Fruit fly (Drosophila melanogaster) whole organism, prepupa: ENCODE data around the gene TfIIEbeta.

Experiments used
- Blimp-1 ChIP-seq: fragments of 200-800 bp; sonication (Bioruptor generic); optimal IDR thresholded peaks from 3 replicates; lab custom pipeline; 2017; ENCODE audit warnings: missing biosample characterization, missing genetic modification characterization, mild to moderate bottlenecking, moderate library complexity, missing genetic modification reagents
- CG10669 ChIP-seq: fragments of 200-800 bp; sonication (Bioruptor generic); optimal IDR thresholded peaks from 3 replicates; lab custom pipeline; 2018; ENCODE audit warnings: missing biosample characterization, mild to moderate bottlenecking, missing genetic modification characterization, moderate library complexity
- CG11294 ChIP-seq: fragments of 200-800 bp; sonication (Bioruptor generic); IDR thresholded peaks from 2 replicates; pipeline ENCODE4 v1.3.6; 2022; ENCODE audit warnings: missing biosample characterization, missing genetic modification characterization
- CG11762 ChIP-seq: fragments of 200-800 bp; sonication (Bioruptor generic); optimal IDR thresholded peaks from 3 replicates; lab custom pipeline; 2016; ENCODE audit warnings: missing biosample characterization, missing genetic modification characterization; ENCODE audit not compliant: insufficient read depth
- CG15336 ChIP-seq: fragments of 200-800 bp; sonication (Bioruptor generic); IDR thresholded peaks from 2 replicates; pipeline ENCODE4 v1.3.6; 2022; ENCODE audit warnings: missing biosample characterization, missing genetic modification characterization
- CG16779 ChIP-seq: fragments of 200-800 bp; sonication (Bioruptor generic); optimal IDR thresholded peaks from 3 replicates; lab custom pipeline; 2017; ENCODE audit warnings: missing biosample characterization, mild to moderate bottlenecking, missing genetic modification characterization
- CG3032 ChIP-seq: fragments of 200-800 bp; optimal IDR thresholded peaks from 2 replicates; lab custom pipeline; 2019; ENCODE audit warnings: missing biosample characterization, mild to moderate bottlenecking, missing genetic modification characterization, moderate library complexity
- CG31627 ChIP-seq: fragments of 200-800 bp; sonication (Bioruptor generic); optimal IDR thresholded peaks from 3 replicates; lab custom pipeline; 2016; ENCODE audit warnings: missing biosample characterization, missing genetic modification characterization
- CG32006 ChIP-seq: fragments of 200-800 bp; sonication (Bioruptor generic); optimal IDR thresholded peaks from 3 replicates; lab custom pipeline; 2017; ENCODE audit warnings: missing biosample characterization, mild to moderate bottlenecking, missing genetic modification characterization
- CG3919 ChIP-seq: fragments of 200-800 bp; sonication (Bioruptor generic); optimal IDR thresholded peaks from 3 replicates; lab custom pipeline; 2016; ENCODE audit warnings: missing biosample characterization, missing genetic modification characterization
- CG4318 ChIP-seq: fragments of 200-800 bp; sonication (Bioruptor generic); optimal IDR thresholded peaks from 3 replicates; lab custom pipeline; 2017; ENCODE audit warnings: missing biosample characterization, mild to moderate bottlenecking, missing genetic modification characterization
- CG6163 ChIP-seq: fragments of 200-800 bp; sonication (Bioruptor generic); IDR thresholded peaks from 3 replicates; pipeline ENCODE4 v1.3.6; 2022; ENCODE audit warnings: missing biosample characterization, missing genetic modification characterization
- CG6276 ChIP-seq: fragments of 200-800 bp; sonication (Bioruptor generic); optimal IDR thresholded peaks from 2 replicates; lab custom pipeline; 2017; ENCODE audit warnings: missing biosample characterization, mild to moderate bottlenecking, missing genetic modification characterization
- CG6808 ChIP-seq: fragments of 200-800 bp; sonication (Bioruptor generic); optimal IDR thresholded peaks from 3 replicates; lab custom pipeline; 2017; ENCODE audit warnings: missing biosample characterization, missing genetic modification characterization, mild to moderate bottlenecking, moderate library complexity, missing genetic modification reagents
- CG6854 ChIP-seq: fragments of 200-800 bp; sonication (Bioruptor generic); optimal IDR thresholded peaks from 2 replicates; lab custom pipeline; 2017; ENCODE audit warnings: missing biosample characterization, mild to moderate bottlenecking, missing genetic modification characterization
- CG7368 ChIP-seq: fragments of 200-800 bp; sonication (Bioruptor generic); optimal IDR thresholded peaks from 3 replicates; lab custom pipeline; 2016; ENCODE audit warnings: missing biosample characterization, missing genetic modification characterization
- CG8119 ChIP-seq: fragments of 200-800 bp; sonication (Bioruptor generic); IDR thresholded peaks from 3 replicates; pipeline ENCODE4 v1.3.6; 2022; ENCODE audit warnings: missing biosample characterization, missing genetic modification characterization
- CG8632 ChIP-seq: fragments of 200-800 bp; sonication (Bioruptor generic); optimal IDR thresholded peaks from 3 replicates; lab custom pipeline; 2016; ENCODE audit warnings: missing biosample characterization, missing genetic modification characterization
- CG9139 ChIP-seq: fragments of 200-800 bp; sonication (Bioruptor generic); optimal IDR thresholded peaks from 3 replicates; lab custom pipeline; 2017; ENCODE audit warnings: missing biosample characterization, mild to moderate bottlenecking, missing genetic modification characterization
- Eip75B ChIP-seq: fragments of 200-800 bp; sonication (Bioruptor generic); optimal IDR thresholded peaks from 3 replicates; lab custom pipeline; 2016; ENCODE audit warnings: missing biosample characterization, missing genetic modification characterization
- Eip78C ChIP-seq: fragments of 200-800 bp; sonication (Bioruptor generic); peaks from one replicate; lab custom pipeline; 2016; ENCODE audit warnings: missing biosample characterization, missing genetic modification characterization
- Eip93F ChIP-seq: fragments of 200-800 bp; sonication (Bioruptor generic); optimal IDR thresholded peaks from 2 replicates; lab custom pipeline; 2016; ENCODE audit warnings: missing biosample characterization, mild to moderate bottlenecking, missing genetic modification characterization
- Ets96B ChIP-seq: fragments of 200-800 bp; optimal IDR thresholded peaks from 2 replicates; lab custom pipeline; 2019; ENCODE audit warnings: missing biosample characterization, mild to moderate bottlenecking, missing genetic modification characterization, moderate library complexity
- Gug ChIP-seq: fragments of 200-800 bp; sonication (Bioruptor generic); IDR thresholded peaks from 2 replicates; pipeline ENCODE4 v1.3.6; 2022; ENCODE audit warnings: missing biosample characterization, missing genetic modification characterization
- Hr4 ChIP-seq: fragments of 200-800 bp; sonication (Bioruptor generic); optimal IDR thresholded peaks from 3 replicates; lab custom pipeline; 2016; ENCODE audit warnings: missing biosample characterization, missing genetic modification characterization
- Lpt ChIP-seq: fragments of 200-800 bp; sonication (Bioruptor generic); optimal IDR thresholded peaks from 3 replicates; lab custom pipeline; 2016; ENCODE audit warnings: missing biosample characterization, missing genetic modification characterization
- acj6 ChIP-seq: fragments of 200-800 bp; sonication (Bioruptor generic); optimal IDR thresholded peaks from 3 replicates; lab custom pipeline; 2016; ENCODE audit warnings: missing biosample characterization, missing genetic modification characterization
- eg ChIP-seq: fragments of 200-800 bp; sonication (Bioruptor generic); IDR thresholded peaks from 3 replicates; pipeline ENCODE4 v1.3.6; 2022; ENCODE audit warnings: missing biosample characterization, missing genetic modification characterization
- lz ChIP-seq: fragments of 200-800 bp; sonication (Bioruptor generic); optimal IDR thresholded peaks from 3 replicates; lab custom pipeline; 2016; ENCODE audit warnings: missing biosample characterization, missing genetic modification characterization
- pdm3 ChIP-seq: fragments of 200-800 bp; sonication (Bioruptor generic); optimal IDR thresholded peaks from 3 replicates; lab custom pipeline; 2016; ENCODE audit warnings: missing biosample characterization, missing genetic modification characterization
- spab ChIP-seq: fragments of 200-800 bp; sonication (Bioruptor generic); optimal IDR thresholded peaks from 2 replicates; lab custom pipeline; 2017; ENCODE audit warnings: missing biosample characterization, mild to moderate bottlenecking, missing genetic modification characterization, missing genetic modification reagents
- ss ChIP-seq, 2 experiments: fragments of 200-800 bp; sonication (Bioruptor generic); optimal IDR thresholded peaks; 2 replicates in 1 of 2; 3 replicates in 1 of 2; lab custom pipeline; 2017 to 2018; ENCODE audit warnings: mild to moderate bottlenecking in 2 of 2, missing biosample characterization in 2 of 2, missing genetic modification characterization in 2 of 2, moderate library complexity in 1 of 2
- svp ChIP-seq: fragments of 200-800 bp; sonication (Bioruptor generic); peaks from one replicate; lab custom pipeline; 2016; ENCODE audit warnings: missing biosample characterization, missing genetic modification characterization
- topi ChIP-seq: fragments of 200-800 bp; sonication (Bioruptor generic); optimal IDR thresholded peaks from 3 replicates; lab custom pipeline; 2016; ENCODE audit warnings: missing biosample characterization, missing genetic modification characterization

Gene TfIIEbeta

dm6 chr3L:4336588-4336987 is 49.8 kb downstream of the TfIIEbeta start:
- TF ChIP-seq CG16779 (tag; lab: Kevin White, UChicago) (peak; percentile 5), CG8119 (GFP tag; lab: Robert Waterston, UW) (peak; percentile 55; the same call in 2 of the 3 replicates), spab (GFP tag; lab: Kevin White, UChicago) (peak; percentile 57), CG6163 (GFP tag; lab: Robert Waterston, UW) (peak; percentile 47; the same call in 2 of the 3 replicates), ss (GFP tag; optimal IDR thresholded peaks at IDR 0.05; lab: Kevin White, UChicago) (peak in 1 of 2 experiments; percentile 10), CG11294 (GFP tag; lab: Robert Waterston, UW) (0 out of 2 replicates have a peak, but pooled peaks have one; percentile 26), CG6276 (GFP tag; lab: Kevin White, UChicago) (peak; percentile 88), CG3032 (peak; percentile 39), CG7368 (GFP tag; lab: Kevin White, UChicago) (peak; percentile 24), svp (GFP tag; lab: Kevin White, UChicago) (no peak), CG31627 (no peak), pdm3 (GFP tag; lab: Kevin White, UChicago) (peak; percentile 14), Eip78C (peak; percentile 67), Ets96B (peak; percentile 46), topi (GFP tag; lab: Kevin White, UChicago) (no peak), Eip93F (GFP tag; lab: Kevin White, UChicago) (no peak), Lpt (GFP tag; lab: Kevin White, UChicago) (peak; percentile 11), Eip75B (GFP tag; lab: Kevin White, UChicago) (no peak), CG9139 (peak; percentile 46), CG11762 (GFP tag; lab: Kevin White, UChicago) (peak; percentile 28), CG6854 (no peak), CG15336 (GFP tag; lab: Robert Waterston, UW) (peak; percentile 74), CG6808 (GFP tag; lab: Kevin White, UChicago) (peak; percentile 74), acj6 (GFP tag; lab: Kevin White, UChicago) (no peak), CG3919 (GFP tag; lab: Kevin White, UChicago) (peak; percentile 31), eg (peak; percentile 73), CG8632 (GFP tag; lab: Kevin White, UChicago) (no peak), CG32006 (peak; percentile 64), CG10669 (GFP tag; lab: Kevin White, UChicago) (peak; percentile 51), CG4318 (GFP tag; lab: Kevin White, UChicago) (peak; percentile 31), Gug (peak; percentile 34; the same call in 1 of the 2 replicates), Hr4 (GFP tag; lab: Kevin White, UChicago) (peak; percentile 10), lz (GFP tag; lab: Kevin White, UChicago) (no peak), Blimp-1 (GFP tag; lab: Kevin White, UChicago) (no peak)
